Worm (Caenorhabditis elegans) whole organism, L4 larva: ENCODE results near the gene T23E1.1.

Source experiments
- R02D3.7 ChIP-seq: fragments of 150-350 bp; sonication (generic microtip); optimal IDR thresholded peaks from 3 replicates; lab custom pipeline; 2014; ENCODE audit warnings: missing biosample characterization, missing genetic modification characterization
- ceh-32 ChIP-seq: sonication (generic microtip); optimal IDR thresholded peaks from 2 replicates; lab custom pipeline; 2016; ENCODE audit warnings: mild to moderate bottlenecking, missing genetic modification characterization, missing compliant biosample characterization; ENCODE audit not compliant: poor library complexity
- ces-1 ChIP-seq: fragments of 150-350 bp; sonication (generic microtip); optimal IDR thresholded peaks from 4 replicates; lab custom pipeline; 2014; ENCODE audit warnings: missing biosample characterization, missing genetic modification reagents, missing genetic modification characterization
- lin-15B ChIP-seq: fragments of 150-350 bp; sonication (generic microtip); optimal IDR thresholded peaks from 3 replicates; lab custom pipeline; 2014; ENCODE audit warnings: missing biosample characterization, missing genetic modification characterization
- lsy-2 ChIP-seq, 2 experiments: fragments of 150-350 bp in 1 of 2; sonication (generic microtip) in 1 of 2; optimal IDR thresholded peaks; 2 replicates each; lab custom pipeline; 2014 to 2017; ENCODE audit warnings: missing biosample characterization in 2 of 2, missing genetic modification characterization in 2 of 2
- nhr-28 ChIP-seq: fragments of 150-350 bp; optimal IDR thresholded peaks from 2 replicates; lab custom pipeline; 2014; ENCODE audit warnings: missing biosample characterization, missing genetic modification characterization
- nhr-77 ChIP-seq: fragments of 150-350 bp; optimal IDR thresholded peaks from 2 replicates; lab custom pipeline; 2014; ENCODE audit warnings: missing biosample characterization, missing genetic modification characterization
- pha-4 ChIP-seq, 2 experiments: fragments of 150-350 bp in 1 of 2; fragments of 200-800 bp in 1 of 2; sonication (Bioruptor generic) in 1 of 2; IDR thresholded peaks in 1 of 2; optimal IDR thresholded peaks in 1 of 2; 2 replicates each; pipeline versions ENCODE4 v1.3.6 to Lab custom; 2014 to 2022; ENCODE audit warnings: missing genetic modification characterization in 2 of 2, missing genetic modification reagents in 2 of 2, missing biosample characterization in 1 of 2, missing compliant biosample characterization in 1 of 2
- unc-130 ChIP-seq: sonication (generic microtip); optimal IDR thresholded peaks from 2 replicates; lab custom pipeline; 2016; ENCODE audit warnings: missing genetic modification reagents, missing genetic modification characterization, missing compliant biosample characterization
- unc-39 ChIP-seq: sonication (generic microtip); optimal IDR thresholded peaks from 2 replicates; lab custom pipeline; 2017; ENCODE audit warnings: missing biosample characterization, missing genetic modification characterization
- ztf-11 ChIP-seq: fragments of 150-350 bp; optimal IDR thresholded peaks from 2 replicates; lab custom pipeline; 2014; ENCODE audit warnings: missing biosample characterization, missing genetic modification characterization

DNA sequence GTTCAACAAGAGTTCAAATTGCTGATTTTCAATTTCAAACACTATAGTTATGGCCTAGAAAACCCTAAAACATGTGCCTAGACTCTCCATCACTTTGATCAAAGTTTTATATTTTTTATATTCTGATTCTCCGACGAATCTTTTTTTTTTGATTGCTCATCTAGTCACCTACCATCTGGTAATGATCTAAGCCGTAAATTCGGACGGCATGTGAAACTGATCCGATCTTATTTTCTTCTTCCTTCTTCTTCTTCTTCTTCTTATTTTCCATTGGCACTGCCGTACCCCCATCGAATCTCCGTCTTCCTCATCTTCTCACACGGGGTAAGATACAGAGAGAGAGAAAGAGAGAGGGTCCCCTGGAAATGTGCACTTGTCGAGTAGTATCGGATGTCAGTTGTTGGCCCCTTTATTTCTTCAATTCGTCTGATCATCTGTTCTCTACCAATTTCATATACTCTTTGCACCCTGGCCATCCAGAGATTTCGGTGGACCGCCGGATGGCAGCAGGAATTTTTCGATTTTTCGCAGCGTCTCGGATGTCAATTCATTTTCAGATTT lies 17.6 kb downstream of the T23E1.1 start:
- TF ChIP-seq pha-4 (GFP tag; IDR thresholded peaks at IDR 0.05; lab: Robert Waterston, UW) (no peak), pha-4 (tag; optimal IDR thresholded peaks at IDR 0.05; lab: Kevin White, UChicago) (no peak), nhr-77 (no peak), ztf-11 (no peak), unc-130 (GFP tag; lab: Kevin White, UChicago) (no peak), lin-15B (tag; lab: Kevin White, UChicago) (no peak), ces-1 (GFP tag; lab: Kevin White, UChicago) (no peak), lsy-2 (tag; optimal IDR thresholded peaks at IDR 0.05; lab: Kevin White, UChicago) (peak in 1 of 2 experiments; percentile 2), R02D3.7 (tag; lab: Kevin White, UChicago) (no peak), ceh-32 (tag; lab: Kevin White, UChicago) (no peak), unc-39 (no peak), nhr-28 (tag; lab: Kevin White, UChicago) (no peak)
